Worm (Caenorhabditis elegans): ENCODE results near the gene F01G12.18.

DNA sequence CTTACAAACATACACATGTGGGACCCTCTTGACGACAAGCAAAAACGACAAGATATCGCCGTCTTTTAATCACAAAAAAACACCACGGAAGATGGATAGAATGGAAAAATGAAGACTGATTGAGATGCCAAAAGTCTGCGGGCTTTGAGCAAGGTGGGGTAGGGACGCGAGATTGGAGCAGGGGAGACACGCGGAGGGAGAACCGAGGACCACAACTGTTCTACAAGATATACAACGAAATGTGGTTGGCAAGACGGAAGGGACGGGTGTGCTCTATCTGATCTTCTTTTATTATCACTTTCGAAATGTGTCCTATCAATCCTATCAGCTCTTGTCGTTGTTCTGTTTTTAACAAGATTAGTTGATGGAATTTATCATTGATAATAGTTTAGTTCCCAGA lies 34.6 kb downstream of the F01G12.18 start:
- TF ChIP-seq sea-1 (GFP tag; conservative IDR thresholded peaks at IDR 0.05) (no peak), aly-1 (tag; optimal IDR thresholded peaks at IDR 0.05) (no peak), tbx-11 (GFP tag; IDR thresholded peaks at IDR 0.05) (no peak), flt-1 (GFP tag; IDR thresholded peaks at IDR 0.05) (no peak), ets-7 (tag; optimal IDR thresholded peaks at IDR 0.05) (no peak), ceh-13 (GFP tag; optimal IDR thresholded peaks at IDR 0.05) (no peak), ama-1 (optimal IDR thresholded peaks at IDR 0.05) (no peak), tbx-37 (GFP tag; conservative IDR thresholded peaks at IDR 0.05) (no peak), F13C5.2 (tag; optimal IDR thresholded peaks at IDR 0.05) (no peak), hnd-1 (tag; optimal IDR thresholded peaks at IDR 0.05) (no peak)

Measured in whole organism, early embryonic.